Worm (Caenorhabditis elegans) whole organism, L2 larva: ENCODE measurements around the gene F32D8.11.

Source experiments
- F13H6.1 ChIP-seq: sonication (generic microtip); optimal IDR thresholded peaks from 2 replicates; lab custom pipeline; 2016; ENCODE audit warnings: missing genetic modification characterization, missing compliant biosample characterization
- Y55F3AM.14 ChIP-seq: fragments of 200-800 bp; sonication (Bioruptor generic); optimal IDR thresholded peaks from 2 replicates; lab custom pipeline; 2018; ENCODE audit warnings: mild to moderate bottlenecking, missing genetic modification characterization, missing compliant biosample characterization
- ZK546.5 ChIP-seq: sonication (generic microtip); optimal IDR thresholded peaks from 2 replicates; lab custom pipeline; 2017; ENCODE audit warnings: missing biosample characterization, missing genetic modification characterization
- alr-1 ChIP-seq: fragments of 150-350 bp; optimal IDR thresholded peaks from 2 replicates; lab custom pipeline; 2014; ENCODE audit warnings: missing biosample characterization, missing genetic modification characterization
- ama-1 ChIP-seq: fragments of 150-350 bp; optimal IDR thresholded peaks from 2 replicates; lab custom pipeline; 2018; ENCODE audit warnings: inconsistent platforms
- blmp-1 ChIP-seq: sonication (generic microtip); optimal IDR thresholded peaks from 2 replicates; lab custom pipeline; 2017; ENCODE audit warnings: missing genetic modification characterization, mild to moderate bottlenecking, missing compliant biosample characterization, antibody characterized with exemption, moderate library complexity; ENCODE audit not compliant: insufficient read depth
- ceh-16 ChIP-seq: fragments of 150-350 bp; optimal IDR thresholded peaks from 2 replicates; lab custom pipeline; 2014; ENCODE audit warnings: missing biosample characterization, missing genetic modification characterization
- ceh-82 ChIP-seq: fragments of 150-350 bp; optimal IDR thresholded peaks from 2 replicates; lab custom pipeline; 2014; ENCODE audit warnings: missing biosample characterization, missing genetic modification characterization
- elt-1 ChIP-seq: fragments of 150-350 bp; optimal IDR thresholded peaks from 2 replicates; lab custom pipeline; 2014; ENCODE audit warnings: missing biosample characterization, missing genetic modification characterization
- fos-1 ChIP-seq: fragments of 150-350 bp; optimal IDR thresholded peaks from 2 replicates; lab custom pipeline; 2014; ENCODE audit warnings: missing biosample characterization, missing genetic modification characterization
- gmeb-1 ChIP-seq: fragments of 150-350 bp; optimal IDR thresholded peaks from 2 replicates; lab custom pipeline; 2014; ENCODE audit warnings: missing biosample characterization, missing genetic modification characterization
- lin-11 ChIP-seq: fragments of 150-350 bp; sonication (generic microtip); optimal IDR thresholded peaks from 2 replicates; lab custom pipeline; 2014; ENCODE audit warnings: missing biosample characterization, missing genetic modification characterization, inconsistent platforms, mixed read lengths
- lin-39 ChIP-seq: fragments of 150-350 bp; optimal IDR thresholded peaks from 2 replicates; lab custom pipeline; 2014; ENCODE audit warnings: missing biosample characterization, missing genetic modification reagents, missing genetic modification characterization
- mab-5 ChIP-seq: fragments of 150-350 bp; optimal IDR thresholded peaks from 2 replicates; lab custom pipeline; 2014; ENCODE audit warnings: missing biosample characterization, missing genetic modification characterization
- mbf-1 ChIP-seq: sonication (generic microtip); optimal IDR thresholded peaks from 2 replicates; lab custom pipeline; 2017; ENCODE audit warnings: missing biosample characterization, missing genetic modification characterization
- mdl-1 ChIP-seq, 2 experiments: fragments of 150-350 bp in 1 of 2; sonication (generic microtip) in 1 of 2; optimal IDR thresholded peaks; 2 replicates each; lab custom pipeline; 2017; ENCODE audit warnings: missing biosample characterization in 2 of 2, missing genetic modification characterization in 2 of 2
- nhr-10 ChIP-seq: sonication (generic microtip); optimal IDR thresholded peaks from 2 replicates; lab custom pipeline; 2017; ENCODE audit warnings: missing biosample characterization, missing genetic modification characterization
- nhr-11 ChIP-seq: fragments of 150-350 bp; optimal IDR thresholded peaks from 2 replicates; lab custom pipeline; 2014; ENCODE audit warnings: missing biosample characterization, missing genetic modification characterization
- nhr-21 ChIP-seq: fragments of 150-350 bp; optimal IDR thresholded peaks from 2 replicates; lab custom pipeline; 2014; ENCODE audit warnings: missing biosample characterization, missing genetic modification characterization
- nhr-237 ChIP-seq: fragments of 150-350 bp; optimal IDR thresholded peaks from 2 replicates; lab custom pipeline; 2014; ENCODE audit warnings: missing biosample characterization, missing genetic modification characterization
- nhr-6 ChIP-seq: fragments of 150-350 bp; optimal IDR thresholded peaks from 2 replicates; lab custom pipeline; 2014; ENCODE audit warnings: missing biosample characterization, missing genetic modification characterization
- sem-4 ChIP-seq: fragments of 150-350 bp; optimal IDR thresholded peaks from 2 replicates; lab custom pipeline; 2014; ENCODE audit warnings: missing biosample characterization, missing genetic modification reagents, missing genetic modification characterization
- skn-1 ChIP-seq: sonication (generic microtip); optimal IDR thresholded peaks from 2 replicates; lab custom pipeline; 2017; ENCODE audit warnings: missing biosample characterization, missing genetic modification characterization
- sma-3 ChIP-seq: sonication (generic microtip); optimal IDR thresholded peaks from 2 replicates; lab custom pipeline; 2016; ENCODE audit warnings: missing genetic modification reagents, missing genetic modification characterization, missing compliant biosample characterization
- unc-39 ChIP-seq: fragments of 150-350 bp; optimal IDR thresholded peaks from 2 replicates; lab custom pipeline; 2014; ENCODE audit warnings: missing biosample characterization, missing genetic modification characterization
- unc-55 ChIP-seq: fragments of 150-350 bp; sonication (generic microtip); optimal IDR thresholded peaks from 3 replicates; lab custom pipeline; 2014; ENCODE audit warnings: missing biosample characterization, missing genetic modification reagents, missing genetic modification characterization
- unc-62 ChIP-seq: fragments of 150-350 bp; optimal IDR thresholded peaks from 2 replicates; lab custom pipeline; 2014; ENCODE audit warnings: missing biosample characterization, missing genetic modification reagents, missing genetic modification characterization
- ztf-1 ChIP-seq: fragments of 200-800 bp; sonication (Bioruptor generic); conservative IDR thresholded peaks from 2 replicates; pipeline ENCODE4 v1.3.6; 2022; ENCODE audit warnings: missing genetic modification characterization, missing compliant biosample characterization

Gene F32D8.11

ce11 chrV:10846893-10847292, 42.0 kb downstream of the F32D8.11 start, which contains the start of gene C29A12.6:
TSS of gene C29A12.6 (plus strand) at chrV:10847193.
- TF ChIP-seq F13H6.1 (tag; lab: Kevin White, UChicago) (no peak), fos-1 (tag; lab: Kevin White, UChicago) (no peak), ceh-16 (no peak), alr-1 (tag; lab: Kevin White, UChicago) (no peak), blmp-1 (no peak), nhr-10 (tag; lab: Kevin White, UChicago) (no peak), nhr-237 (tag; lab: Kevin White, UChicago) (no peak), ztf-1 (no peak), elt-1 (tag; lab: Kevin White, UChicago) (no peak), ama-1 (lab: Kevin White, UChicago) (no peak), ceh-82 (tag; lab: Kevin White, UChicago) (no peak), skn-1 (tag; lab: Kevin White, UChicago) (no peak), lin-39 (no peak), unc-62 (no peak), unc-55 (GFP tag; lab: Kevin White, UChicago) (no peak), nhr-21 (tag; lab: Kevin White, UChicago) (no peak), mab-5 (tag; lab: Kevin White, UChicago) (no peak)

DNA sequence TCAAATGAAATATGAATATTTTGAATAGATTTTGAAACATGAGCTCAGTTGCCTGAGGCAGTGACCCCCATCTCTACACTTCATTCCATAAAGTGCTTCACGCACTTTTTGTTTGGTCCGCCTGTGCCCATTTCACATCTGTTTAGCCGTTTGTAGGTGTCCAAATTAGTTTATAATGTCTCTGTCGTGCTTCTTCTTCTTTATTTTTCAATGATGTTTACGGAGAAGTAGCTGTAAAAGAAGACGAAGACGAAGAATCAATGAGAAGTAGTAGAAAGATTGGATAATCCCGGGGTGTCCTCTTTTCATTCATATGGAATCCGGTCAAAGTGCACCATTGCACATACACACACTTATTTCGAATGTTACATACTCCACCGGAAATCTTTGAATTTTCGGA, 49.5 kb downstream of the F32D8.11 start:
- TF ChIP-seq mbf-1 (tag; lab: Kevin White, UChicago), result no peak
- TF ChIP-seq ZK546.5 (tag; lab: Kevin White, UChicago), result no peak
- no peak for TF ChIP-seq nhr-11 (tag; lab: Kevin White, UChicago)
- no peak for TF ChIP-seq sma-3
- TF ChIP-seq F13H6.1 (tag; lab: Kevin White, UChicago), result no peak
- TF ChIP-seq nhr-6 (tag; lab: Kevin White, UChicago), result no peak
- no peak for TF ChIP-seq unc-39 (tag; lab: Kevin White, UChicago)
- TF ChIP-seq lin-39, result no peak
- TF ChIP-seq ceh-82 (tag; lab: Kevin White, UChicago), result no peak
- TF ChIP-seq mdl-1 (tag; optimal IDR thresholded peaks at IDR 0.05; lab: Kevin White, UChicago), result no peak
- TF ChIP-seq gmeb-1, result no peak
- no peak for TF ChIP-seq sem-4 (tag; lab: Kevin White, UChicago)
- TF ChIP-seq lin-11 (tag; lab: Kevin White, UChicago), result no peak

DNA sequence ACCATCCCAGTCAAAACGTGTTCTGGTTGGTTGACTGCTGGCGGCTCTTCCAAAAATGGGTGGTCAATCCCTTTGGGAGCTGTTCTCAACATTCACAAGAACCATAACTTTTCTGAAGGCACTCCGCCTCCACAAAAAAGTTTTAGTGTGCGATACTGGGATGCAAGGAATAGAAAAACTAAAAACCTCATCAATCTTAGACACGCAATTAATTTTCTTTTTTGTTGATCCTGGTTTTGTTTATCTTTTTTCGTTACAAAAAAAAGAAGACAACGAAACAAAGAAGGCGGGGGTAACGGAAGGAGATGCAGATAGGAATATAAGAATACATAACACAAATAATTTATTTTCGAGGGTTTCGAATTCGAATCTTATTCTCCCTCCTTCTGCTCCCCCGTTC, 50.7 kb downstream of the F32D8.11 start:
- TF ChIP-seq Y55F3AM.14 (GFP tag; lab: Kevin White, UChicago), result peak; percentile 46
- peak; percentile 52 for TF ChIP-seq unc-55 (GFP tag; lab: Kevin White, UChicago)
- TF ChIP-seq unc-39 (tag; lab: Kevin White, UChicago), result no peak
- TF ChIP-seq mab-5 (tag; lab: Kevin White, UChicago), result peak; percentile 58
